Worm (Caenorhabditis elegans) whole organism, late embryonic: ENCODE measurements around the gene col-9.

ENCODE experiments used
- ama-1 ChIP-seq: fragments of 150-350 bp; optimal IDR thresholded peaks from 2 replicates; lab custom pipeline; 2014
- ceh-30 ChIP-seq: fragments of 150-350 bp; optimal IDR thresholded peaks from 2 replicates; lab custom pipeline; 2014; ENCODE audit warnings: missing biosample characterization, missing genetic modification characterization
- ceh-34 ChIP-seq: sonication (generic microtip); optimal IDR thresholded peaks from 2 replicates; lab custom pipeline; 2016; ENCODE audit warnings: mild to moderate bottlenecking, missing genetic modification characterization, missing compliant biosample characterization
- ceh-9 ChIP-seq: sonication (generic microtip); optimal IDR thresholded peaks from 2 replicates; lab custom pipeline; 2016; ENCODE audit warnings: mild to moderate bottlenecking, missing genetic modification characterization, inconsistent platforms, missing compliant biosample characterization
- eyg-1 ChIP-seq: sonication (generic microtip); optimal IDR thresholded peaks from 2 replicates; lab custom pipeline; 2016; ENCODE audit warnings: missing genotype, missing genetic modification characterization, missing compliant biosample characterization
- hlh-30 ChIP-seq: sonication (generic microtip); optimal IDR thresholded peaks from 2 replicates; lab custom pipeline; 2017; ENCODE audit warnings: antibody characterized with exemption, missing genetic modification characterization, missing compliant biosample characterization; ENCODE audit not compliant: insufficient read depth
- hlh-6 ChIP-seq: sonication (generic microtip); optimal IDR thresholded peaks from 2 replicates; lab custom pipeline; 2016; ENCODE audit warnings: missing genotype, missing genetic modification characterization, missing compliant biosample characterization
- nfya-1 ChIP-seq: sonication (generic microtip); optimal IDR thresholded peaks from 2 replicates; lab custom pipeline; 2017; ENCODE audit warnings: missing genetic modification characterization, mild to moderate bottlenecking, missing compliant biosample characterization, antibody characterized with exemption, moderate library complexity
- nhr-11 ChIP-seq: fragments of 150-350 bp; optimal IDR thresholded peaks from 2 replicates; lab custom pipeline; 2014; ENCODE audit warnings: missing biosample characterization, missing genetic modification characterization
- unc-55 ChIP-seq: sonication (generic microtip); optimal IDR thresholded peaks from 2 replicates; lab custom pipeline; 2017; ENCODE audit warnings: missing biosample characterization, missing genetic modification reagents, missing genetic modification characterization

DNA sequence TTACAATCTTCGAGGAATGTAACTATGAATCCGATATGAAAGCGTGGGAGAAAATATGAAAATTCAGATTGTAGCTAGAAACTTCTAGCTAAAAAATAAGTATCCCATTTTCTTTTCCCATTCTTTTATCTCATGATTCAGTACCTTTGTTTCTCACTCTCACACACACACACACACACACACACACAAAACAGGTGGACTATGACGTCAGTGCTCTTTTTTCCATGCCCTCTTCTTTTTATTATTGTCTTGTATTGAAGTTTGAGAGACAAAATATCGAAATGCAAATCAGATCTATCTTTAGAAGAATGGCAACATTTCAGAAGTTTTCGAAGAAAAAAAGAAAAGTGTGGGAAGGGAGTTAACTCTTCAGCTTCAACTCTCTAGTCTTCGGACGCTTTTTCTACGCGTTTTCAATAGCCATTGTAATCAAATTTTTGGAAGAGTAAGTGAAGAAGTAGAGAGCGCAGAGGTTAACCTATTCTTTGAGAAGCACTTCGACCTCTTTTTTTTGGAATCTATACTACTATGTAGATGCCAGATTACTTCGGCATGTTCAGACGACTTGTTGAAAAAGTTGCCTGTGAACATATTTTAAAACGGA lies 44.1 kb downstream of the col-9 start:
- TF ChIP-seq unc-55 (GFP tag; lab: Kevin White, UChicago) (no peak), nfya-1 (tag; lab: Kevin White, UChicago) (no peak), eyg-1 (tag; lab: Kevin White, UChicago) (no peak), ceh-9 (tag; lab: Kevin White, UChicago) (no peak), nhr-11 (no peak), ceh-34 (tag; lab: Kevin White, UChicago) (no peak), ceh-30 (tag; lab: Kevin White, UChicago) (no peak), hlh-6 (tag; lab: Kevin White, UChicago) (no peak), ama-1 (no peak), hlh-30 (tag; lab: Kevin White, UChicago) (no peak)
